Fruit fly (Drosophila melanogaster): ENCODE measurements around the gene CG5111.

Gene CG5111

DNA sequence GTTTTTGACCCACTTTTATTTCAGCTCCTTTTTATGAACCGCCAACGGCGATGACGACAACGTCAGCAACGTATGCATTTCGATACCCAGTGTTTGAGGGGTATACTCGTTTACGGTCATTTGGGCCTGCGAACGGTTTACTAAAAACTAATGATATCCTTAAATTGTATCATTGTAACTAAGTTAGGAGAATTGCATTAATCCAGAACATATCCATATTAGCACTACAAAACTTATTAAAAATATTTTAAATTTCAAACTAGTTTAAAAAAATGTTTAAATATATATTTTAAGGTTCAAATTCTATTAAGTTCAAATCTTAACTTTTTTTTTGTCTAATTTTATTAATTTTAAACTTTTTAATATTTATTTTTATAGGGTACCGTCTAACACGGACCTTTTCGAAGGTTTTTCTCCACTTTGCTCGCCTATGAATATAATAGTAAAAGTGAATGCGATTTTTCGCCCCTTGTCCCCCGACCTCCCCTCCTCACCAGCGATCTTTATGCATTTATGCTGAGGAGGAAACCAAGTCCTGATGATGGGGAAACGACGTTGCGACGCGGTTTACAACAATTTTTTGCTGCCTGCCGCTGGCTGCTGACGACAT is 46.8 kb upstream of the CG5111 start (continued):
- no peak for TF ChIP-seq Nf-YB (GFP tag; optimal IDR thresholded peaks at IDR 0.05)
- peak; percentile 7 for TF ChIP-seq CG10267 (tag; optimal IDR thresholded peaks at IDR 0.05)
- TF ChIP-seq kni (GFP tag; optimal IDR thresholded peaks at IDR 0.05): no peak
- TF ChIP-seq CG18262 (tag; optimal IDR thresholded peaks at IDR 0.05): peak; percentile 53
- no peak for TF ChIP-seq Neu2 (GFP tag; optimal IDR thresholded peaks at IDR 0.05; ENCODE audit: borderline replicate concordance)
- no peak for TF ChIP-seq pho (GFP tag; optimal IDR thresholded peaks at IDR 0.05)
- TF ChIP-seq CG17829 (tag; optimal IDR thresholded peaks at IDR 0.05): peak; percentile 27
- peak; percentile 11 for TF ChIP-seq zen (tag; optimal IDR thresholded peaks at IDR 0.05)
- peak; percentile 65 for TF ChIP-seq CG2712 (tag; optimal IDR thresholded peaks at IDR 0.05)
- TF ChIP-seq CG6765 (GFP tag; optimal IDR thresholded peaks at IDR 0.05): no peak
- peak; percentile 80 for TF ChIP-seq sens (GFP tag)
- peak; percentile 24; the same call in 1 of the 2 replicates for TF ChIP-seq CG6689 (GFP tag; IDR thresholded peaks at IDR 0.05)
- TF ChIP-seq B-H2 (GFP tag; optimal IDR thresholded peaks at IDR 0.05): no peak
- TF ChIP-seq CG9727 (GFP tag; optimal IDR thresholded peaks at IDR 0.05): peak; percentile 20
- peak; percentile 57 for TF ChIP-seq gem (tag; optimal IDR thresholded peaks at IDR 0.05)
- TF ChIP-seq ham (GFP tag; IDR thresholded peaks at IDR 0.05): no peak
- no peak for TF ChIP-seq zfh2 (GFP tag; optimal IDR thresholded peaks at IDR 0.05)
- TF ChIP-seq dmrt99B (tag; optimal IDR thresholded peaks at IDR 0.05): peak; percentile 38
- TF ChIP-seq CG2678 (tag; optimal IDR thresholded peaks at IDR 0.05): peak; percentile 45
- no peak for TF ChIP-seq CG3163 (GFP tag; optimal IDR thresholded peaks at IDR 0.05)
- no peak for TF ChIP-seq br (optimal IDR thresholded peaks at IDR 0.05)
- peak in 1 of 2 experiments; percentile 34 for TF ChIP-seq bsh (GFP tag; optimal IDR thresholded peaks at IDR 0.05)
- no peak for TF ChIP-seq Drgx (GFP tag; IDR thresholded peaks at IDR 0.05)
- no peak for TF ChIP-seq tll (GFP tag; optimal IDR thresholded peaks at IDR 0.05)
- no peak for TF ChIP-seq CG15479 (GFP tag; optimal IDR thresholded peaks at IDR 0.05)
- TF ChIP-seq CG14710 (tag; optimal IDR thresholded peaks at IDR 0.05): peak; percentile 11
- TF ChIP-seq CG4424 (GFP tag; optimal IDR thresholded peaks at IDR 0.05): peak; percentile 20
- TF ChIP-seq zen2 (GFP tag; IDR thresholded peaks at IDR 0.05; ENCODE audit: partially characterized antibody): no peak
- TF ChIP-seq bbx (GFP tag; IDR thresholded peaks at IDR 0.05; ENCODE audit: partially characterized antibody): no peak
- no peak for TF ChIP-seq CG17328 (GFP tag; IDR thresholded peaks at IDR 0.05)
- TF ChIP-seq Lpt (GFP tag; optimal IDR thresholded peaks at IDR 0.05): no peak
- no peak for TF ChIP-seq HmgZ (tag; optimal IDR thresholded peaks at IDR 0.05)
- TF ChIP-seq CG31441 (GFP tag; IDR thresholded peaks at IDR 0.05): peak; percentile 53; the same call in 1 of the 2 replicates
- TF ChIP-seq Hr51 (GFP tag; optimal IDR thresholded peaks at IDR 0.05): peak in 1 of 2 experiments; percentile 12
- TF ChIP-seq CG6254 (GFP tag; optimal IDR thresholded peaks at IDR 0.05): peak; percentile 20
- peak; percentile 12 for TF ChIP-seq Sox100B (GFP tag; optimal IDR thresholded peaks at IDR 0.05)
- no peak for TF ChIP-seq org-1 (GFP tag; optimal IDR thresholded peaks at IDR 0.05)
- peak; percentile 14 for TF ChIP-seq CG12391 (tag; optimal IDR thresholded peaks at IDR 0.05)
- TF ChIP-seq Stat92E (GFP tag; optimal IDR thresholded peaks at IDR 0.05): no peak
- peak; percentile 39 for TF ChIP-seq dmrt11E (tag; optimal IDR thresholded peaks at IDR 0.05)
- no peak for TF ChIP-seq slp2 (GFP tag; optimal IDR thresholded peaks at IDR 0.05)
- TF ChIP-seq E2f1 (GFP tag; IDR thresholded peaks at IDR 0.05): no peak
- TF ChIP-seq nmo (GFP tag; optimal IDR thresholded peaks at IDR 0.05): peak; percentile 27
- TF ChIP-seq z (GFP tag; IDR thresholded peaks at IDR 0.05): no peak
- TF ChIP-seq CG12299 (tag; optimal IDR thresholded peaks at IDR 0.05): no peak
- no peak for TF ChIP-seq CG11723 (GFP tag; optimal IDR thresholded peaks at IDR 0.05)
- no peak for TF ChIP-seq knrl (GFP tag; IDR thresholded peaks at IDR 0.05; ENCODE audit: partially characterized antibody)
- TF ChIP-seq jumu (GFP tag; optimal IDR thresholded peaks at IDR 0.05): no peak

Data from whole organism, embryonic.